Worm (Caenorhabditis elegans): Measurements from ENCODE around the gene hst-6.

DNA sequence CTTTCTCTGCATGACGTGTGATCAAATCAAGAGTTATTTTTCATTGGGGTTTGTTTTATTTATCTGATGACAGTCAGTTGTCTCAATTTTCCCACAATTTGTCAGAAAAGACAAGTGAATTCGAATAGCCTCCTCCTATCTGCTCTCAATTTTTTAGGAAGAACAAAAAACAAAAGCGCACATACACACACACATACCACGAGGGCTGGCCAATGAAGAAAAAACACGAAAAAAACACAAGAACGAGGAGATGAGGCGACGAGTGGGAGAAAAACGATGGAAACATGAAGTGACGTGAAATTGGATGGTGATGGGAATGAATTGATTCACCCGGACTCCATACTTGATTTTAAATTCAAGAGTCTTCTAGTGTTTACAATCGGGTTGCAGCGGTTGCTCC, 18.5 kb downstream of the hst-6 start:
- TF ChIP-seq him-1 (tag; optimal IDR thresholded peaks at IDR 0.05) (no peak), W03F9.2 (tag; optimal IDR thresholded peaks at IDR 0.05) (no peak), dao-5 (tag; optimal IDR thresholded peaks at IDR 0.05) (no peak)

Data from whole organism, L4/young adult.